Worm (Caenorhabditis elegans) whole organism, mixed stage, embryonic: Measurements from ENCODE around the gene fbxa-73.

Experiments
- ceh-83 ChIP-seq: fragments of 200-800 bp; sonication (Bioruptor generic); optimal IDR thresholded peaks from 2 replicates; lab custom pipeline; 2018; ENCODE audit warnings: mild to moderate bottlenecking, missing genetic modification characterization, missing compliant biosample characterization
- nhr-12 ChIP-seq: fragments of 150-350 bp; optimal IDR thresholded peaks from 2 replicates; lab custom pipeline; 2014; ENCODE audit warnings: missing biosample characterization, missing genetic modification characterization
- pha-4 ChIP-seq: fragments of 150-350 bp; optimal IDR thresholded peaks from 2 replicates; lab custom pipeline; 2018; ENCODE audit warnings: missing biosample characterization, missing genetic modification reagents, missing genetic modification characterization

Gene fbxa-73

DNA sequence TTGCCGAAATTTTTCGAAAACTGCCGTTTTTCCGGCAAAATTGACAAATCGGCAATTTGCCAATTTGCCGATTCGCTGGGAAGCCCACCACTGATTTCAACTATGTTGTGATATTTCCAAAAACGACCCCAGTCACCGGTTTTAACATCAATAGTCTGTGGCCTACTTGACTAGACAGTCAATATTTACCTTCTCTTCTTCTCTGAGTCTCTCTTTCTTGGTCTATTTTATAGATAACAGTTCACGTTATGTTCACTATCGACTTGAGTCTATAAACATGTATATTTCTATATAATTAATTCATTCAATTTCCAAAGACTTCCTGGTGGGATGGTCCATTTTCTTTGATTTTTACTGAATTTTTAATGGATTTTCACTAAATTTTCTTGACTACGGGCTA, 41.5 kb downstream of the fbxa-73 start:
- no peak for TF ChIP-seq nhr-12 (tag; lab: Kevin White, UChicago)
- peak; percentile 68 for TF ChIP-seq pha-4
- TF ChIP-seq, all 35 proteins: peak for 1

DNA sequence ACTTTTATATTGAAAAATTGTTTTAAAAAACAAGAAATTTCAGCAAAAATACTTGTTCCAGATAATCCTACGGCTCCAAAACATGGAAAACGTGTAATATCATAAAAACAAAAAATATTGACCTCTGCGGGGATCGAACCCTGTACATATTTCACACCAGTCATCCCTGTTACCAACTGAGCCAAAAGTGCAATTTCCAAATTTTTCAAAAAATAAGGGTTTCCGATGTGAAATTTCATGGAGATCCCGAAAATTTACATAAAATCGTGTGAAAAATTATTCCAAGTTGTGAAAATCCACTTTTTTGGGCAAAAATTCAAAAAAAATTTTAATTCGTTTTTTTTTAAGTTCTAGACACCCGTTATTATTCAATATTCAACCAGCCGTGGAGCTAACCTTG, 50.9 kb downstream of the fbxa-73 start:
- no peak for TF ChIP-seq ceh-83
